Worm (Caenorhabditis elegans) whole organism, midembryonic: ENCODE data around the gene sds-22.

Experiments
- flt-1 ChIP-seq: fragments of 200-800 bp; sonication (Bioruptor generic); IDR thresholded peaks from 2 replicates; pipeline ENCODE4 v1.3.6; 2022; ENCODE audit warnings: missing genetic modification characterization, missing compliant biosample characterization
- klf-2 ChIP-seq: fragments of 200-800 bp; sonication (Bioruptor generic); conservative IDR thresholded peaks from 2 replicates; pipeline ENCODE4 v1.3.6; 2022; ENCODE audit warnings: missing genetic modification reagents, missing genetic modification characterization, missing compliant biosample characterization
- med-1 ChIP-seq: sonication (generic microtip); optimal IDR thresholded peaks from 2 replicates; lab custom pipeline; 2017; ENCODE audit warnings: missing genetic modification characterization, mild to moderate bottlenecking, missing compliant biosample characterization, antibody characterized with exemption, missing genetic modification reagents; ENCODE audit not compliant: insufficient read depth
- tab-1 ChIP-seq: fragments of 200-800 bp; sonication (Bioruptor generic); IDR thresholded peaks from 2 replicates; pipeline ENCODE4 v1.3.6; 2022; ENCODE audit warnings: missing genetic modification characterization, missing compliant biosample characterization
- ztf-23 ChIP-seq: fragments of 200-800 bp; sonication (Bioruptor generic); IDR thresholded peaks from 2 replicates; pipeline ENCODE4 v1.3.6; 2022; ENCODE audit warnings: missing genetic modification reagents, missing genetic modification characterization, missing compliant biosample characterization
- ztf-29 ChIP-seq: fragments of 200-800 bp; sonication (Bioruptor generic); IDR thresholded peaks from 2 replicates; pipeline ENCODE4 v1.3.6; 2022; ENCODE audit warnings: missing genetic modification reagents, missing genetic modification characterization, missing compliant biosample characterization

DNA sequence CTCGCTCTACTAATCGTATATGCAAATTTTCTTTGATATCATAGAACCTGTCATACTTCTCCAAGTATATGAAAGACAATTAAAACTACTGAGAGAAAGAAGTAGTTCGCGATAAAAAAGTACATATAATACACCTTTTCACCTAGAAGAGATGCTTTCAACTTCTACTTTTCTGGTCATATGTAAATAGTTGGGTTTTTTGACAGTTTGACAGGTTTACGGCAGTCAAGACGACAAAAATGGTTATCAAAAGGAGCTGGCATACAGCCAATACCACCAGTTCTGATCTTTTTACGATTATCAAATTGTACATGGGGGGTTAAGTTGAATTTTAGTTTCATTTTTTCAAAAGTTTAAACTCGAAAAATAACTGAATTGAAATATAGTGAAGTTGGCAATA lies 43.3 kb upstream of the sds-22 start:
- TF ChIP-seq tab-1 (GFP tag; lab: Robert Waterston, UW) (no peak), ztf-23 (no peak), med-1 (GFP tag; lab: Kevin White, UChicago) (no peak), ztf-29 (GFP tag; lab: Robert Waterston, UW) (no peak), flt-1 (no peak), klf-2 (no peak)
